Fruit fly (Drosophila melanogaster) whole organism, larva: Measurements from ENCODE around the gene Wbp2.
A peak's percentile ranks its signal among the peaks of the same experiment; 100 is the strongest.

Experiments
- noc ChIP-seq: fragments of 200-800 bp; sonication (Bioruptor generic); optimal IDR thresholded peaks from 3 replicates; lab custom pipeline; 2019; ENCODE audit warnings: missing biosample characterization, mild to moderate bottlenecking, missing genetic modification characterization, moderate library complexity

The Wbp2 gene

dm6 chr3L:12861255-12861899 is 11.4 kb downstream of the Wbp2 start, which contains the start of gene CG32107:
TSS of gene CG32107 (minus strand) at chr3L:12861305.
- TF ChIP-seq noc (tag; lab: Kevin White, UChicago) = no peak

dm6 chr3L:12862820-12863219 is 12.9 kb downstream of the Wbp2 start, which contains the start of gene CG10943:
TSS of gene CG10943 (minus strand) at chr3L:12862920.
- no peak for TF ChIP-seq noc (tag; lab: Kevin White, UChicago)

- TF ChIP-seq noc (tag; lab: Kevin White, UChicago) = no peak
Observed at dm6 chr3L:12864472-12864871, 14.5 kb downstream of the Wbp2 start.

dm6 chr3L:12867956-12868443 is 18.0 kb downstream of the Wbp2 start:
- TF ChIP-seq noc (tag; lab: Kevin White, UChicago) = no peak

- no peak for TF ChIP-seq noc (tag; lab: Kevin White, UChicago)
Observed at dm6 chr3L:12874211-12874610, 24.2 kb downstream of the Wbp2 start.

- TF ChIP-seq noc (tag; lab: Kevin White, UChicago) = peak; percentile 92
Observed at dm6 chr3L:12884680-12885079, 34.7 kb downstream of the Wbp2 start, which contains the start of gene CG14120. TSS of gene CG14120 (plus strand) at chr3L:12885039.

- peak; percentile 73 for TF ChIP-seq noc (tag; lab: Kevin White, UChicago)
Observed at dm6 chr3L:12889353-12889820, 39.4 kb downstream of the Wbp2 start, which contains the start of gene CG43894. TSS of gene CG43894 (plus strand) at chr3L:12889770.

- TF ChIP-seq noc (tag; lab: Kevin White, UChicago) = no peak
Observed at dm6 chr3L:12892485-12893173, 42.7 kb downstream of the Wbp2 start, which contains the start of gene CG14118. TSS of gene CG14118 (plus strand) at chr3L:12892658.
